Fruit fly (Drosophila melanogaster) whole organism, embryonic: ENCODE results near the gene CG12880.

Experiments
- Atf6 ChIP-seq: fragments of 200-800 bp; sonication (Bioruptor generic); IDR thresholded peaks from 2 replicates; pipeline ENCODE4 v1.3.6; 2022; ENCODE audit warnings: missing biosample characterization, missing genetic modification characterization
- CG11247 ChIP-seq: fragments of 200-800 bp; sonication (Bioruptor generic); IDR thresholded peaks from 2 replicates; pipeline ENCODE4 v1.3.6; 2022; ENCODE audit warnings: missing biosample characterization, missing genetic modification characterization
- CG11456 ChIP-seq: fragments of 200-800 bp; sonication (Bioruptor generic); IDR thresholded peaks from 3 replicates; pipeline ENCODE4 v1.3.6; 2022; ENCODE audit warnings: missing biosample characterization, missing genetic modification characterization
- CG12236 ChIP-seq: fragments of 200-800 bp; sonication (Bioruptor generic); optimal IDR thresholded peaks from 2 replicates; lab custom pipeline; 2016; ENCODE audit warnings: missing biosample characterization, missing genetic modification characterization
- CG13287 ChIP-seq: fragments of 200-800 bp; sonication (Bioruptor generic); IDR thresholded peaks from 2 replicates; pipeline ENCODE4 v1.3.6; 2022; ENCODE audit warnings: missing biosample characterization, missing genetic modification characterization; ENCODE audit not compliant: partially characterized antibody
- CG13296 ChIP-seq: fragments of 200-800 bp; sonication (Bioruptor generic); optimal IDR thresholded peaks from 3 replicates; lab custom pipeline; 2018; ENCODE audit warnings: missing biosample characterization, mild to moderate bottlenecking, missing genetic modification characterization
- CG14710 ChIP-seq: fragments of 200-800 bp; sonication (Bioruptor generic); optimal IDR thresholded peaks from 3 replicates; lab custom pipeline; 2019; ENCODE audit warnings: missing biosample characterization, mild to moderate bottlenecking, missing genetic modification characterization, moderate library complexity
- CG1602 ChIP-seq: fragments of 200-800 bp; sonication (Bioruptor generic); optimal IDR thresholded peaks from 3 replicates; lab custom pipeline; 2016; ENCODE audit warnings: missing biosample characterization, missing genetic modification characterization
- CG2116 ChIP-seq: fragments of 200-800 bp; sonication (Bioruptor generic); optimal IDR thresholded peaks from 3 replicates; lab custom pipeline; 2018; ENCODE audit warnings: missing biosample characterization, mild to moderate bottlenecking, missing genetic modification characterization
- CG2120 ChIP-seq: fragments of 200-800 bp; sonication (Bioruptor generic); optimal IDR thresholded peaks from 3 replicates; lab custom pipeline; 2016; ENCODE audit warnings: missing biosample characterization, missing genetic modification characterization
- CG33213 ChIP-seq: fragments of 200-800 bp; sonication (Bioruptor generic); optimal IDR thresholded peaks from 3 replicates; lab custom pipeline; 2016; ENCODE audit warnings: missing biosample characterization, missing genetic modification characterization
- CG3407 ChIP-seq: fragments of 200-800 bp; sonication (Bioruptor generic); optimal IDR thresholded peaks from 2 replicates; lab custom pipeline; 2018; ENCODE audit warnings: missing biosample characterization, mild to moderate bottlenecking, missing genetic modification characterization
- CG6765 ChIP-seq: fragments of 200-800 bp; sonication (Bioruptor generic); optimal IDR thresholded peaks from 3 replicates; lab custom pipeline; 2017; ENCODE audit warnings: missing biosample characterization, mild to moderate bottlenecking, missing genetic modification characterization
- CG8388 ChIP-seq: fragments of 200-800 bp; sonication (Bioruptor generic); optimal IDR thresholded peaks from 2 replicates; lab custom pipeline; 2019; ENCODE audit warnings: missing biosample characterization, mild to moderate bottlenecking, missing genetic modification characterization, moderate library complexity
- CG9727 ChIP-seq: fragments of 200-800 bp; sonication (Bioruptor generic); optimal IDR thresholded peaks from 3 replicates; lab custom pipeline; 2017; ENCODE audit warnings: missing biosample characterization, mild to moderate bottlenecking, missing genetic modification characterization
- CG9932 ChIP-seq: fragments of 200-800 bp; sonication (Bioruptor generic); IDR thresholded peaks from 2 replicates; pipeline ENCODE4 v1.3.6; 2022; ENCODE audit warnings: missing biosample characterization, missing genetic modification characterization
- D ChIP-seq, 2 experiments: fragments of 200-800 bp in 1 of 2; fragments of >200 bp in 1 of 2; sonication (Bioruptor generic) in 1 of 2; optimal IDR thresholded peaks; 2 replicates in 1 of 2; 3 replicates in 1 of 2; lab custom pipeline; 2017; ENCODE audit warnings: mild to moderate bottlenecking in 1 of 2, missing biosample characterization in 1 of 2, missing genetic modification characterization in 1 of 2, missing genetic modification reagents in 1 of 2
- Dbx ChIP-seq: fragments of 200-800 bp; sonication (Bioruptor generic); IDR thresholded peaks from 3 replicates; pipeline ENCODE4 v1.3.6; 2022; ENCODE audit warnings: missing biosample characterization, missing genetic modification characterization
- Dll ChIP-seq: fragments of 200-800 bp; sonication (Bioruptor generic); IDR thresholded peaks from 4 replicates; pipeline ENCODE4 v1.3.6; 2022; ENCODE audit warnings: missing biosample characterization, missing genetic modification characterization; ENCODE audit not compliant: partially characterized antibody
- Ets65A ChIP-seq: fragments of 200-800 bp; sonication (Bioruptor generic); peaks from one replicate; lab custom pipeline; 2016; ENCODE audit warnings: missing biosample characterization, missing genetic modification characterization
- HmgZ ChIP-seq: fragments of 200-800 bp; sonication (Bioruptor generic); optimal IDR thresholded peaks from 2 replicates; lab custom pipeline; 2018; ENCODE audit warnings: missing biosample characterization, mild to moderate bottlenecking, missing genetic modification characterization
- MBD-R2 ChIP-seq: fragments of 200-800 bp; sonication (Bioruptor generic); IDR thresholded peaks from 2 replicates; pipeline ENCODE4 v1.3.6; 2022; ENCODE audit warnings: missing biosample characterization, missing genetic modification characterization
- Nf-YA ChIP-seq: fragments of 200-800 bp; sonication (Bioruptor generic); IDR thresholded peaks from 2 replicates; pipeline ENCODE4 v1.3.6; 2022; ENCODE audit warnings: missing biosample characterization, missing genetic modification characterization
- NfI ChIP-seq: fragments of 200-800 bp; sonication (Bioruptor generic); optimal IDR thresholded peaks from 3 replicates; lab custom pipeline; 2018; ENCODE audit warnings: missing biosample characterization, mild to moderate bottlenecking, missing genetic modification characterization, moderate library complexity
- ab ChIP-seq: fragments of 200-800 bp; sonication (Bioruptor generic); optimal IDR thresholded peaks from 2 replicates; lab custom pipeline; 2016; ENCODE audit warnings: missing biosample characterization, missing genetic modification characterization
- ac ChIP-seq: fragments of 200-800 bp; sonication (Bioruptor generic); optimal IDR thresholded peaks from 3 replicates; lab custom pipeline; 2017; ENCODE audit warnings: missing biosample characterization, mild to moderate bottlenecking, missing genetic modification characterization
- al ChIP-seq: fragments of 200-800 bp; sonication (Bioruptor generic); IDR thresholded peaks from 2 replicates; pipeline ENCODE4 v1.3.6; 2022; ENCODE audit warnings: missing biosample characterization, missing genetic modification characterization
- ara ChIP-seq: fragments of 200-800 bp; sonication (Bioruptor generic); IDR thresholded peaks from 2 replicates; pipeline ENCODE4 v1.3.6; 2022; ENCODE audit warnings: missing biosample characterization, missing genetic modification characterization
- ato ChIP-seq: fragments of 200-800 bp; sonication (Bioruptor generic); IDR thresholded peaks from 2 replicates; pipeline ENCODE4 v1.3.6; 2022; ENCODE audit warnings: missing biosample characterization, missing genetic modification characterization; ENCODE audit not compliant: partially characterized antibody
- az2 ChIP-seq: fragments of 200-800 bp; sonication (Bioruptor generic); optimal IDR thresholded peaks from 3 replicates; lab custom pipeline; 2016; ENCODE audit warnings: missing biosample characterization, missing genetic modification characterization
- bab2 ChIP-seq: fragments of 200-800 bp; sonication (Bioruptor generic); optimal IDR thresholded peaks from 2 replicates; lab custom pipeline; 2016; ENCODE audit warnings: missing biosample characterization, missing genetic modification characterization
- chn ChIP-seq: fragments of 200-800 bp; sonication (Bioruptor generic); optimal IDR thresholded peaks from 2 replicates; lab custom pipeline; 2016; ENCODE audit warnings: missing biosample characterization, missing genetic modification characterization
- crc ChIP-seq: fragments of 200-800 bp; sonication (Bioruptor generic); optimal IDR thresholded peaks from 2 replicates; lab custom pipeline; 2016; ENCODE audit warnings: missing biosample characterization, missing genetic modification characterization
- ewg ChIP-seq: fragments of 200-800 bp; sonication (Bioruptor generic); optimal IDR thresholded peaks from 3 replicates; lab custom pipeline; 2017; ENCODE audit warnings: mild to moderate bottlenecking, missing biosample characterization, missing genetic modification reagents, missing genetic modification characterization
- hbn ChIP-seq: fragments of 200-800 bp; sonication (Bioruptor generic); IDR thresholded peaks from 2 replicates; pipeline ENCODE4 v1.3.6; 2022; ENCODE audit warnings: missing biosample characterization, missing genetic modification characterization; ENCODE audit not compliant: partially characterized antibody
- her ChIP-seq: fragments of 200-800 bp; sonication (Bioruptor generic); optimal IDR thresholded peaks from 2 replicates; lab custom pipeline; 2016; ENCODE audit warnings: missing biosample characterization, missing genetic modification characterization
- inv ChIP-seq: fragments of 200-800 bp; sonication (Bioruptor generic); IDR thresholded peaks from 2 replicates; pipeline ENCODE4 v1.3.6; 2022; ENCODE audit warnings: missing biosample characterization, missing genetic modification characterization; ENCODE audit not compliant: partially characterized antibody
- kah ChIP-seq: fragments of 200-800 bp; sonication (Bioruptor generic); optimal IDR thresholded peaks from 2 replicates; lab custom pipeline; 2018; ENCODE audit warnings: missing biosample characterization, mild to moderate bottlenecking, missing genetic modification characterization
- lilli ChIP-seq: fragments of 200-800 bp; sonication (Bioruptor generic); optimal IDR thresholded peaks from 3 replicates; lab custom pipeline; 2016; ENCODE audit warnings: missing biosample characterization, missing genetic modification characterization
- nmo ChIP-seq: fragments of 200-800 bp; sonication (Bioruptor generic); optimal IDR thresholded peaks from 2 replicates; lab custom pipeline; 2018; ENCODE audit warnings: missing biosample characterization, mild to moderate bottlenecking, missing genetic modification characterization, moderate library complexity
- nom ChIP-seq: fragments of 200-800 bp; sonication (Bioruptor generic); optimal IDR thresholded peaks from 2 replicates; lab custom pipeline; 2017; ENCODE audit warnings: missing biosample characterization, missing genetic modification characterization, mild to moderate bottlenecking, moderate library complexity, missing genetic modification reagents
- oc ChIP-seq: fragments of 200-800 bp; sonication (Bioruptor generic); optimal IDR thresholded peaks from 2 replicates; lab custom pipeline; 2018; ENCODE audit warnings: missing biosample characterization, mild to moderate bottlenecking, missing genetic modification characterization, moderate library complexity
- peb ChIP-seq: fragments of 200-800 bp; sonication (Bioruptor generic); IDR thresholded peaks from 2 replicates; pipeline ENCODE4 v1.3.6; 2022; ENCODE audit warnings: missing biosample characterization, missing genetic modification characterization
- pfk ChIP-seq: fragments of 200-800 bp; sonication (Bioruptor generic); optimal IDR thresholded peaks from 2 replicates; lab custom pipeline; 2018; ENCODE audit warnings: missing biosample characterization, mild to moderate bottlenecking, missing genetic modification characterization, moderate library complexity
- phol ChIP-seq: fragments of 200-800 bp; sonication (Bioruptor generic); optimal IDR thresholded peaks from 3 replicates; lab custom pipeline; 2018; ENCODE audit warnings: missing biosample characterization, mild to moderate bottlenecking, missing genetic modification characterization, moderate library complexity
- run ChIP-seq: fragments of 200-800 bp; sonication (Bioruptor generic); optimal IDR thresholded peaks from 3 replicates; lab custom pipeline; 2018; ENCODE audit warnings: missing biosample characterization, mild to moderate bottlenecking, missing genetic modification characterization
- slbo ChIP-seq: fragments of 200-800 bp; sonication (Bioruptor generic); IDR thresholded peaks from 2 replicates; pipeline ENCODE4 v1.3.6; 2022; ENCODE audit warnings: missing biosample characterization, missing genetic modification characterization
- sqz ChIP-seq: fragments of 200-800 bp; sonication (Bioruptor generic); optimal IDR thresholded peaks from 3 replicates; lab custom pipeline; 2018; ENCODE audit warnings: missing biosample characterization, mild to moderate bottlenecking, missing genetic modification characterization
- ssp ChIP-seq: fragments of 200-800 bp; sonication (Bioruptor generic); IDR thresholded peaks from 2 replicates; pipeline ENCODE4 v1.3.6; 2022; ENCODE audit warnings: missing biosample characterization, missing genetic modification characterization
- tup ChIP-seq: fragments of 200-800 bp; sonication (Bioruptor generic); optimal IDR thresholded peaks from 2 replicates; lab custom pipeline; 2016; ENCODE audit warnings: missing biosample characterization, mild to moderate bottlenecking, missing genetic modification characterization, moderate library complexity

Gene CG12880

dm6 chr3R:27661971-27662489 lies 23.7 kb upstream of the CG12880 start, which contains the start of gene unc80 (continued):
- TF ChIP-seq CG8388 (no peak), HmgZ (tag; lab: Kevin White, UChicago) (no peak), tup (no peak), ara (GFP tag; lab: Robert Waterston, UW) (no peak), ab (GFP tag; lab: Kevin White, UChicago) (no peak), CG11247 (GFP tag; lab: Robert Waterston, UW) (0 out of 2 replicates have a peak, but pooled peaks have one; percentile 24), CG14710 (tag; lab: Kevin White, UChicago) (no peak), nmo (GFP tag; lab: Kevin White, UChicago) (no peak), nom (GFP tag; lab: Kevin White, UChicago) (no peak), NfI (GFP tag; lab: Kevin White, UChicago) (no peak), Atf6 (0 out of 2 replicates have a peak, but pooled peaks have one; percentile 21), Dbx (GFP tag; lab: Robert Waterston, UW) (peak; percentile 30; the same call in 1 of the 3 replicates), run (tag; lab: Kevin White, UChicago) (no peak), Nf-YA (GFP tag; lab: Robert Waterston, UW) (no peak), CG33213 (no peak), al (GFP tag; lab: Robert Waterston, UW) (no peak), CG3407 (GFP tag; lab: Kevin White, UChicago) (no peak), crc (no peak), chn (no peak), CG2120 (GFP tag; lab: Kevin White, UChicago) (peak; percentile 59), her (GFP tag; lab: Kevin White, UChicago) (no peak), CG11456 (no peak), phol (tag; lab: Kevin White, UChicago) (no peak), MBD-R2 (no peak), pfk (GFP tag; lab: Kevin White, UChicago) (no peak), D (optimal IDR thresholded peaks at IDR 0.05; lab: Kevin White, UChicago) (no peak), D (GFP tag; optimal IDR thresholded peaks at IDR 0.05; lab: Kevin White, UChicago) (no peak), oc (tag; lab: Kevin White, UChicago) (no peak), Ets65A (peak; percentile 13), CG6765 (GFP tag; lab: Kevin White, UChicago) (no peak), ac (no peak), CG2116 (GFP tag; lab: Kevin White, UChicago) (no peak), peb (GFP tag; lab: Robert Waterston, UW) (no peak), slbo (peak; percentile 42; the same call in 1 of the 2 replicates), ewg (GFP tag; lab: Kevin White, UChicago) (no peak), CG9727 (GFP tag; lab: Kevin White, UChicago) (no peak), CG1602 (GFP tag; lab: Kevin White, UChicago) (no peak), inv (GFP tag; lab: Robert Waterston, UW) (no peak), lilli (GFP tag; lab: Kevin White, UChicago) (peak; percentile 7), bab2 (no peak), CG12236 (GFP tag; lab: Kevin White, UChicago) (no peak), CG13296 (GFP tag; lab: Kevin White, UChicago) (no peak), sqz (no peak), az2 (GFP tag; lab: Kevin White, UChicago) (no peak), ato (GFP tag; lab: Robert Waterston, UW) (no peak), kah (GFP tag; lab: Kevin White, UChicago) (no peak), ssp (GFP tag; lab: Robert Waterston, UW) (no peak), hbn (no peak), CG9932 (peak; percentile 43; the same call in 1 of the 2 replicates), Dll (no peak), CG13287 (GFP tag; lab: Robert Waterston, UW) (no peak)
